Worm (Caenorhabditis elegans): Measurements from ENCODE around the gene clc-2.

Gene clc-2

ce11 chrX:7460516-7460915 lies 29.3 kb downstream of the clc-2 start:
- no peak for TF ChIP-seq Y55F3AM.14 (GFP tag; optimal IDR thresholded peaks at IDR 0.05)
- no peak for TF ChIP-seq peb-1 (tag; optimal IDR thresholded peaks at IDR 0.05)
- TF ChIP-seq lin-39 (tag; optimal IDR thresholded peaks at IDR 0.05) = no peak
- no peak for TF ChIP-seq gmeb-1 (tag; optimal IDR thresholded peaks at IDR 0.05)
- no peak for TF ChIP-seq ceh-16 (tag; optimal IDR thresholded peaks at IDR 0.05)
- TF ChIP-seq sma-9 (GFP tag; optimal IDR thresholded peaks at IDR 0.05) = peak; percentile 3
- TF ChIP-seq sma-9 (tag; optimal IDR thresholded peaks at IDR 0.05) = no peak
- no peak for TF ChIP-seq nhr-77 (tag; optimal IDR thresholded peaks at IDR 0.05)
- TF ChIP-seq blmp-1 (tag; optimal IDR thresholded peaks at IDR 0.05; ENCODE audit: insufficient read depth) = no peak
- no peak for TF ChIP-seq skn-1 (tag; optimal IDR thresholded peaks at IDR 0.05)
- no peak for TF ChIP-seq elt-1 (tag; optimal IDR thresholded peaks at IDR 0.05)
- TF ChIP-seq sma-3 (GFP tag; optimal IDR thresholded peaks at IDR 0.05) = no peak
- TF ChIP-seq snpc-4 (tag; optimal IDR thresholded peaks at IDR 0.05) = no peak
- TF ChIP-seq nhr-12 (tag; optimal IDR thresholded peaks at IDR 0.05) = no peak
- peak in 1 of 2 experiments; percentile 11 for TF ChIP-seq lsy-2 (tag; optimal IDR thresholded peaks at IDR 0.05)
- no peak for TF ChIP-seq nhr-23 (tag; optimal IDR thresholded peaks at IDR 0.05)
- no peak for TF ChIP-seq unc-55 (GFP tag; optimal IDR thresholded peaks at IDR 0.05)
- TF ChIP-seq nhr-129 (tag; optimal IDR thresholded peaks at IDR 0.05) = no peak
- no peak for TF ChIP-seq unc-39 (tag; optimal IDR thresholded peaks at IDR 0.05)
- no peak for TF ChIP-seq ztf-4 (tag; optimal IDR thresholded peaks at IDR 0.05)
- TF ChIP-seq ZK546.5 (tag; optimal IDR thresholded peaks at IDR 0.05) = no peak
- no peak for TF ChIP-seq mbf-1 (tag; optimal IDR thresholded peaks at IDR 0.05)
- no peak for TF ChIP-seq mdl-1 (tag; optimal IDR thresholded peaks at IDR 0.05)
- TF ChIP-seq F13H6.1 (tag; optimal IDR thresholded peaks at IDR 0.05) = peak; percentile 0
- TF ChIP-seq ztf-11 (tag; optimal IDR thresholded peaks at IDR 0.05) = no peak
- TF ChIP-seq nhr-11 (tag; optimal IDR thresholded peaks at IDR 0.05) = no peak

- TF ChIP-seq fos-1 (tag; optimal IDR thresholded peaks at IDR 0.05) (no peak), mdl-1 (tag; optimal IDR thresholded peaks at IDR 0.05) (no peak), lin-11 (tag; optimal IDR thresholded peaks at IDR 0.05) (no peak), nhr-129 (tag; optimal IDR thresholded peaks at IDR 0.05) (no peak), ztf-11 (tag; optimal IDR thresholded peaks at IDR 0.05) (no peak)
Measured at ce11 chrX:7463637-7464036, 32.4 kb downstream of the clc-2 start, which contains the start of gene sox-2. TSS of gene sox-2 (minus strand) at chrX:7463736.

ce11 chrX:7464389-7464788 lies 33.1 kb downstream of the clc-2 start:
- no peak for TF ChIP-seq lin-11 (tag; optimal IDR thresholded peaks at IDR 0.05)
- no peak for TF ChIP-seq mab-5 (tag; optimal IDR thresholded peaks at IDR 0.05)
- TF ChIP-seq lin-13 (GFP tag; optimal IDR thresholded peaks at IDR 0.05) = no peak
- TF ChIP-seq ztf-11 (tag; optimal IDR thresholded peaks at IDR 0.05) = no peak
- TF ChIP-seq nhr-11 (tag; optimal IDR thresholded peaks at IDR 0.05) = no peak
- no peak for TF ChIP-seq elt-3 (tag; optimal IDR thresholded peaks at IDR 0.05)
- TF ChIP-seq mbf-1 (tag; optimal IDR thresholded peaks at IDR 0.05) = no peak
- TF ChIP-seq alr-1 (tag; optimal IDR thresholded peaks at IDR 0.05) = no peak
- peak; percentile 3 for TF ChIP-seq nhr-129 (tag; optimal IDR thresholded peaks at IDR 0.05)
- no peak for TF ChIP-seq skn-1 (tag; optimal IDR thresholded peaks at IDR 0.05)
- peak in 1 of 2 experiments; percentile 9 for TF ChIP-seq lsy-2 (tag; optimal IDR thresholded peaks at IDR 0.05)
- no peak for TF ChIP-seq snpc-4 (tag; optimal IDR thresholded peaks at IDR 0.05)
- no peak for TF ChIP-seq sma-3 (GFP tag; optimal IDR thresholded peaks at IDR 0.05)
- TF ChIP-seq ztf-4 (tag; optimal IDR thresholded peaks at IDR 0.05) = no peak
- TF ChIP-seq nhr-21 (tag; optimal IDR thresholded peaks at IDR 0.05) = no peak
- TF ChIP-seq F13H6.1 (tag; optimal IDR thresholded peaks at IDR 0.05) = peak; percentile 20
- TF ChIP-seq R02D3.7 (tag; optimal IDR thresholded peaks at IDR 0.05) = no peak
- no peak for TF ChIP-seq sma-9 (GFP tag; optimal IDR thresholded peaks at IDR 0.05)
- TF ChIP-seq sma-9 (tag; optimal IDR thresholded peaks at IDR 0.05) = no peak

ce11 chrX:7466682-7467081 lies 35.4 kb downstream of the clc-2 start:
- TF ChIP-seq nhr-6 (tag; optimal IDR thresholded peaks at IDR 0.05) (no peak), nhr-12 (tag; optimal IDR thresholded peaks at IDR 0.05) (no peak), ceh-16 (tag; optimal IDR thresholded peaks at IDR 0.05) (no peak), ama-1 (optimal IDR thresholded peaks at IDR 0.05) (no peak), ceh-82 (tag; optimal IDR thresholded peaks at IDR 0.05) (no peak), nhr-10 (tag; optimal IDR thresholded peaks at IDR 0.05) (no peak), snpc-4 (tag; optimal IDR thresholded peaks at IDR 0.05) (no peak), nhr-129 (tag; optimal IDR thresholded peaks at IDR 0.05) (no peak), lin-13 (GFP tag; optimal IDR thresholded peaks at IDR 0.05) (no peak), Y55F3AM.14 (GFP tag; optimal IDR thresholded peaks at IDR 0.05) (no peak), sma-9 (GFP tag; optimal IDR thresholded peaks at IDR 0.05) (no peak), sma-9 (tag; optimal IDR thresholded peaks at IDR 0.05) (no peak)
